Fruit fly (Drosophila melanogaster) whole organism, embryonic: ENCODE results near the gene eIF1.

Experiments
- Asciz ChIP-seq: fragments of 200-800 bp; sonication (Bioruptor generic); optimal IDR thresholded peaks from 2 replicates; lab custom pipeline; 2017; ENCODE audit warnings: missing biosample characterization, mild to moderate bottlenecking, missing genetic modification characterization, missing genetic modification reagents
- Atf-2 ChIP-seq: fragments of 200-800 bp; sonication (Bioruptor generic); optimal IDR thresholded peaks from 2 replicates; lab custom pipeline; 2016; ENCODE audit warnings: missing biosample characterization, missing genetic modification characterization
- BtbVII ChIP-seq: fragments of 200-800 bp; sonication (Bioruptor generic); optimal IDR thresholded peaks from 3 replicates; lab custom pipeline; 2017; ENCODE audit warnings: missing biosample characterization, mild to moderate bottlenecking, missing genetic modification characterization
- CG1024 ChIP-seq: fragments of 200-800 bp; sonication (Bioruptor generic); IDR thresholded peaks from 2 replicates; pipeline ENCODE4 v1.3.6; 2022; ENCODE audit warnings: missing biosample characterization, missing genetic modification characterization
- CG10267 ChIP-seq: fragments of 200-800 bp; sonication (Bioruptor generic); optimal IDR thresholded peaks from 2 replicates; lab custom pipeline; 2018; ENCODE audit warnings: missing biosample characterization, mild to moderate bottlenecking, missing genetic modification characterization, moderate library complexity
- CG10979 ChIP-seq: fragments of 200-800 bp; sonication (Bioruptor generic); optimal IDR thresholded peaks from 2 replicates; lab custom pipeline; 2018; ENCODE audit warnings: missing biosample characterization, mild to moderate bottlenecking, missing genetic modification characterization, moderate library complexity
- CG11247 ChIP-seq: fragments of 200-800 bp; sonication (Bioruptor generic); IDR thresholded peaks from 2 replicates; pipeline ENCODE4 v1.3.6; 2022; ENCODE audit warnings: missing biosample characterization, missing genetic modification characterization
- CG13894 ChIP-seq: fragments of 200-800 bp; sonication (Bioruptor generic); optimal IDR thresholded peaks from 3 replicates; lab custom pipeline; 2018; ENCODE audit warnings: missing biosample characterization, mild to moderate bottlenecking, missing genetic modification characterization, moderate library complexity
- CG15479 ChIP-seq: fragments of 200-800 bp; sonication (Bioruptor generic); optimal IDR thresholded peaks from 3 replicates; lab custom pipeline; 2019; ENCODE audit warnings: missing biosample characterization, mild to moderate bottlenecking, missing genetic modification characterization, moderate library complexity
- CG16863 ChIP-seq: fragments of 200-800 bp; sonication (Bioruptor generic); optimal IDR thresholded peaks from 3 replicates; lab custom pipeline; 2016; ENCODE audit warnings: missing biosample characterization, missing genetic modification characterization
- CG17359 ChIP-seq: fragments of 200-800 bp; sonication (Bioruptor generic); optimal IDR thresholded peaks from 3 replicates; lab custom pipeline; 2018; ENCODE audit warnings: missing biosample characterization, mild to moderate bottlenecking, missing genetic modification characterization, moderate library complexity
- CG17361 ChIP-seq: fragments of 200-800 bp; sonication (Bioruptor generic); IDR thresholded peaks from 3 replicates; pipeline ENCODE4 v1.3.6; 2022; ENCODE audit warnings: missing biosample characterization, missing genetic modification characterization
- CG17385 ChIP-seq: fragments of 200-800 bp; sonication (Bioruptor generic); optimal IDR thresholded peaks from 3 replicates; lab custom pipeline; 2018; ENCODE audit warnings: missing biosample characterization, mild to moderate bottlenecking, missing genetic modification characterization
- CG2120 ChIP-seq: fragments of 200-800 bp; sonication (Bioruptor generic); optimal IDR thresholded peaks from 3 replicates; lab custom pipeline; 2016; ENCODE audit warnings: missing biosample characterization, missing genetic modification characterization
- CG2875 ChIP-seq: fragments of 200-800 bp; sonication (Bioruptor generic); optimal IDR thresholded peaks from 2 replicates; lab custom pipeline; 2017; ENCODE audit warnings: missing biosample characterization, mild to moderate bottlenecking, missing genetic modification characterization, missing genetic modification reagents
- CG3163 ChIP-seq: fragments of 200-800 bp; sonication (Bioruptor generic); optimal IDR thresholded peaks from 3 replicates; lab custom pipeline; 2016; ENCODE audit warnings: missing biosample characterization, missing genetic modification characterization
- CG32532 ChIP-seq: fragments of 200-800 bp; sonication (Bioruptor generic); IDR thresholded peaks from 2 replicates; pipeline ENCODE4 v1.3.6; 2022; ENCODE audit warnings: missing biosample characterization, missing genetic modification characterization
- CG3407 ChIP-seq: fragments of 200-800 bp; sonication (Bioruptor generic); optimal IDR thresholded peaks from 2 replicates; lab custom pipeline; 2018; ENCODE audit warnings: missing biosample characterization, mild to moderate bottlenecking, missing genetic modification characterization
- CG6854 ChIP-seq: fragments of 200-800 bp; sonication (Bioruptor generic); optimal IDR thresholded peaks from 3 replicates; lab custom pipeline; 2017; ENCODE audit warnings: missing biosample characterization, mild to moderate bottlenecking, missing genetic modification characterization
- CG8281 ChIP-seq: fragments of 200-800 bp; sonication (Bioruptor generic); optimal IDR thresholded peaks from 2 replicates; lab custom pipeline; 2018; ENCODE audit warnings: missing biosample characterization, mild to moderate bottlenecking, missing genetic modification characterization, moderate library complexity
- CG9876 ChIP-seq: fragments of 200-800 bp; sonication (Bioruptor generic); optimal IDR thresholded peaks from 2 replicates; lab custom pipeline; 2016; ENCODE audit warnings: missing biosample characterization, missing genetic modification characterization
- CHES-1-like ChIP-seq: fragments of 200-800 bp; sonication (Bioruptor generic); optimal IDR thresholded peaks from 2 replicates; lab custom pipeline; 2016; ENCODE audit warnings: missing biosample characterization, missing genetic modification characterization
- Dad ChIP-seq: fragments of 200-800 bp; sonication (Bioruptor generic); optimal IDR thresholded peaks from 3 replicates; lab custom pipeline; 2016; ENCODE audit warnings: missing biosample characterization, missing genetic modification characterization
- Dip3 ChIP-seq: fragments of 200-800 bp; sonication (Bioruptor generic); optimal IDR thresholded peaks from 3 replicates; lab custom pipeline; 2016; ENCODE audit warnings: missing biosample characterization, missing genetic modification characterization
- Hmx ChIP-seq: fragments of 200-800 bp; sonication (Bioruptor generic); optimal IDR thresholded peaks from 2 replicates; lab custom pipeline; 2016; ENCODE audit warnings: missing biosample characterization, missing genetic modification characterization
- Mad ChIP-seq: fragments of 200-800 bp; sonication (Bioruptor generic); optimal IDR thresholded peaks from 2 replicates; lab custom pipeline; 2016; ENCODE audit warnings: missing biosample characterization, missing genetic modification characterization
- Meics ChIP-seq: fragments of 200-800 bp; sonication (Bioruptor generic); optimal IDR thresholded peaks from 2 replicates; lab custom pipeline; 2017; ENCODE audit warnings: missing biosample characterization, mild to moderate bottlenecking, missing genetic modification characterization
- NC2β ChIP-seq: fragments of 200-800 bp; sonication (Bioruptor generic); optimal IDR thresholded peaks from 2 replicates; lab custom pipeline; 2016; ENCODE audit warnings: missing biosample characterization, missing genetic modification characterization
- Opbp ChIP-seq: fragments of 200-800 bp; sonication (Bioruptor generic); IDR thresholded peaks from 3 replicates; pipeline ENCODE4 v1.3.6; 2022; ENCODE audit warnings: missing biosample characterization, missing genetic modification characterization; ENCODE audit not compliant: partially characterized antibody
- Ptx1 ChIP-seq: fragments of 200-800 bp; sonication (Bioruptor generic); IDR thresholded peaks from 2 replicates; pipeline ENCODE4 v1.3.6; 2022; ENCODE audit warnings: missing biosample characterization, missing genetic modification characterization
- Side ChIP-seq: fragments of 200-800 bp; sonication (Bioruptor generic); optimal IDR thresholded peaks from 2 replicates; lab custom pipeline; 2016; ENCODE audit warnings: missing biosample characterization, missing genetic modification characterization
- YL-1 ChIP-seq: fragments of 200-800 bp; sonication (Bioruptor generic); optimal IDR thresholded peaks from 3 replicates; lab custom pipeline; 2017; ENCODE audit warnings: missing biosample characterization, mild to moderate bottlenecking, missing genetic modification characterization
- ase ChIP-seq: fragments of 200-800 bp; sonication (Bioruptor generic); IDR thresholded peaks from 3 replicates; pipeline ENCODE4 v1.3.6; 2022; ENCODE audit warnings: missing biosample characterization, missing genetic modification characterization
- az2 ChIP-seq: fragments of 200-800 bp; sonication (Bioruptor generic); optimal IDR thresholded peaks from 3 replicates; lab custom pipeline; 2016; ENCODE audit warnings: missing biosample characterization, missing genetic modification characterization
- cg ChIP-seq: fragments of 200-800 bp; sonication (Bioruptor generic); optimal IDR thresholded peaks from 3 replicates; lab custom pipeline; 2019; ENCODE audit warnings: missing biosample characterization, mild to moderate bottlenecking, missing genetic modification characterization, moderate library complexity
- ci ChIP-seq: fragments of 200-800 bp; sonication (Bioruptor generic); IDR thresholded peaks from 3 replicates; pipeline ENCODE4 v1.3.6; 2022; ENCODE audit warnings: missing biosample characterization, missing genetic modification characterization
- da ChIP-seq: fragments of 200-800 bp; sonication (Bioruptor generic); optimal IDR thresholded peaks from 2 replicates; lab custom pipeline; 2016; ENCODE audit warnings: missing biosample characterization, missing genetic modification characterization
- danr ChIP-seq: fragments of 200-800 bp; sonication (Bioruptor generic); IDR thresholded peaks from 2 replicates; pipeline ENCODE4 v1.3.6; 2022; ENCODE audit warnings: missing biosample characterization, missing genetic modification characterization
- ems ChIP-seq: fragments of 200-800 bp; sonication (Bioruptor generic); optimal IDR thresholded peaks from 3 replicates; lab custom pipeline; 2016; ENCODE audit warnings: missing biosample characterization, missing genetic modification characterization
- inv ChIP-seq: fragments of 200-800 bp; sonication (Bioruptor generic); IDR thresholded peaks from 2 replicates; pipeline ENCODE4 v1.3.6; 2022; ENCODE audit warnings: missing biosample characterization, missing genetic modification characterization; ENCODE audit not compliant: partially characterized antibody
- knrl ChIP-seq: fragments of 200-800 bp; sonication (Bioruptor generic); IDR thresholded peaks from 3 replicates; pipeline ENCODE4 v1.3.6; 2022; ENCODE audit warnings: missing biosample characterization, missing genetic modification characterization; ENCODE audit not compliant: partially characterized antibody
- prd ChIP-seq, 3 experiments: fragments of >200 bp in 2 of 3; fragments of 200-800 bp in 1 of 3; sonication (Bioruptor generic) in 1 of 3; optimal IDR thresholded peaks in 2 of 3; IDR thresholded peaks in 1 of 3; 2 replicates in 2 of 3; 3 replicates in 1 of 3; pipeline versions ENCODE4 v1.3.6 to Lab custom; 2017 to 2022; ENCODE audit warnings: missing biosample characterization in 1 of 3, missing genetic modification characterization in 1 of 3
- repo ChIP-seq: fragments of 200-800 bp; sonication (Bioruptor generic); optimal IDR thresholded peaks from 2 replicates; lab custom pipeline; 2016; ENCODE audit warnings: missing biosample characterization, missing genetic modification characterization
- run ChIP-seq: fragments of 200-800 bp; sonication (Bioruptor generic); optimal IDR thresholded peaks from 3 replicates; lab custom pipeline; 2018; ENCODE audit warnings: missing biosample characterization, mild to moderate bottlenecking, missing genetic modification characterization
- sc ChIP-seq, 3 experiments: fragments of >200 bp in 2 of 3; fragments of 200-800 bp in 1 of 3; sonication (Bioruptor generic) in 1 of 3; optimal IDR thresholded peaks; 2 replicates in 2 of 3; 3 replicates in 1 of 3; lab custom pipeline; 2017; ENCODE audit warnings: mild to moderate bottlenecking in 1 of 3, missing biosample characterization in 1 of 3, missing genetic modification characterization in 1 of 3, missing genetic modification reagents in 1 of 3
- shn ChIP-seq: fragments of 200-800 bp; sonication (Bioruptor generic); optimal IDR thresholded peaks from 3 replicates; lab custom pipeline; 2016; ENCODE audit warnings: missing biosample characterization, missing genetic modification characterization
- toy ChIP-seq: fragments of 200-800 bp; sonication (Bioruptor generic); IDR thresholded peaks from 2 replicates; pipeline ENCODE4 v1.3.6; 2022; ENCODE audit warnings: missing biosample characterization, missing genetic modification characterization

eIF1 gene

dm6 chr3L:3198447-3199402 is 24.4 kb upstream of the eIF1 start, which contains the start of the genes CG32276 and gry (continued):
- peak; percentile 81 for TF ChIP-seq CG32532 (GFP tag; lab: Robert Waterston, UW)
- peak; percentile 93 for TF ChIP-seq YL-1 (GFP tag; lab: Kevin White, UChicago)
- TF ChIP-seq ems (GFP tag; lab: Kevin White, UChicago), result peak; percentile 83
- TF ChIP-seq CG17361, result no peak; the same call in 2 of the 3 replicates
- TF ChIP-seq toy (GFP tag; lab: Robert Waterston, UW), result peak; percentile 40; the same call in 1 of the 2 replicates
- TF ChIP-seq CG9876 (GFP tag; lab: Kevin White, UChicago), result peak; percentile 55
- TF ChIP-seq da (GFP tag; lab: Kevin White, UChicago), result peak; percentile 43
- no peak for TF ChIP-seq CG2875 (GFP tag; lab: Kevin White, UChicago)
- peak; percentile 62 for TF ChIP-seq CG17359 (tag; lab: Kevin White, UChicago)
- TF ChIP-seq CG8281 (tag; lab: Kevin White, UChicago), result peak; percentile 40
- TF ChIP-seq CG2120, result peak; percentile 90
- peak; percentile 29 for TF ChIP-seq CG6854 (GFP tag; lab: Kevin White, UChicago)
- TF ChIP-seq cg (GFP tag; lab: Kevin White, UChicago), result peak; percentile 73
- peak; percentile 68 for TF ChIP-seq Dad
- TF ChIP-seq ci (GFP tag; lab: Robert Waterston, UW), result peak; percentile 66; the same call in 2 of the 3 replicates
- no peak for TF ChIP-seq CG15479 (GFP tag; lab: Kevin White, UChicago)
- peak; percentile 46; the same call in 1 of the 2 replicates for TF ChIP-seq CG1024 (GFP tag; lab: Robert Waterston, UW)
- peak; percentile 15; the same call in 1 of the 2 replicates for TF ChIP-seq inv (GFP tag; lab: Robert Waterston, UW)
- peak; percentile 61 for TF ChIP-seq CG3163 (GFP tag; lab: Kevin White, UChicago)
- no peak for TF ChIP-seq sc (optimal IDR thresholded peaks at IDR 0.05; lab: Kevin White, UChicago)
- TF ChIP-seq sc (GFP tag; optimal IDR thresholded peaks at IDR 0.05; lab: Kevin White, UChicago), result no peak
- peak; percentile 35 for TF ChIP-seq BtbVII (GFP tag; lab: Kevin White, UChicago)
- TF ChIP-seq CHES-1-like (GFP tag; lab: Kevin White, UChicago), result peak; percentile 89
- peak; percentile 63 for TF ChIP-seq danr (GFP tag; lab: Robert Waterston, UW)
- peak; percentile 57 for TF ChIP-seq repo (GFP tag; lab: Kevin White, UChicago)
- peak; percentile 81 for TF ChIP-seq Atf-2
- peak; percentile 86 for TF ChIP-seq Side (GFP tag; lab: Kevin White, UChicago)
- peak; percentile 65 for TF ChIP-seq shn (GFP tag; lab: Kevin White, UChicago)
- TF ChIP-seq prd (optimal IDR thresholded peaks at IDR 0.05; lab: Kevin White, UChicago), result no peak
- TF ChIP-seq prd (GFP tag; IDR thresholded peaks at IDR 0.05; lab: Robert Waterston, UW), result peak; percentile 82
- peak; percentile 78 for TF ChIP-seq Meics
- peak; percentile 62 for TF ChIP-seq knrl (GFP tag; lab: Robert Waterston, UW)
- TF ChIP-seq ase (GFP tag; lab: Robert Waterston, UW), result peak; percentile 58; the same call in 1 of the 3 replicates
- TF ChIP-seq run (tag; lab: Kevin White, UChicago), result no peak
- no peak for TF ChIP-seq Opbp
- peak; percentile 82 for TF ChIP-seq Mad (GFP tag; lab: Kevin White, UChicago)
- TF ChIP-seq CG13894 (tag; lab: Kevin White, UChicago), result no peak
- TF ChIP-seq Dip3 (GFP tag; lab: Kevin White, UChicago), result peak; percentile 71
- peak; percentile 54 for TF ChIP-seq CG11247 (GFP tag; lab: Robert Waterston, UW)
- TF ChIP-seq az2 (GFP tag; lab: Kevin White, UChicago), result peak; percentile 79
- peak; percentile 77 for TF ChIP-seq Ptx1 (GFP tag; lab: Robert Waterston, UW)
- no peak for TF ChIP-seq Hmx
- TF ChIP-seq CG10979, result peak; percentile 71
- TF ChIP-seq CG3407 (GFP tag; lab: Kevin White, UChicago), result peak; percentile 33
- TF ChIP-seq NC2β (GFP tag; lab: Kevin White, UChicago), result peak; percentile 84
- TF ChIP-seq CG10267 (tag; lab: Kevin White, UChicago), result peak; percentile 82
- no peak for TF ChIP-seq Asciz (GFP tag; lab: Kevin White, UChicago)
- TF ChIP-seq CG16863 (GFP tag; lab: Kevin White, UChicago), result peak; percentile 79
- peak; percentile 64 for TF ChIP-seq CG17385
